Worm (Caenorhabditis elegans): ENCODE data around the gene R08F11.1.

R08F11.1 gene

ce11 chrV:3756887-3757286 lies 27.1 kb downstream of the R08F11.1 start, which contains the start of gene gid-7 (continued):
- TF ChIP-seq ceh-82 (tag; optimal IDR thresholded peaks at IDR 0.05) (no peak), mxl-3 (GFP tag; optimal IDR thresholded peaks at IDR 0.05) (no peak), ces-1 (GFP tag; optimal IDR thresholded peaks at IDR 0.05) (no peak), egl-43 (GFP tag; IDR thresholded peaks at IDR 0.05) (peak; percentile 28; the same call in 1 of the 2 replicates), hlh-11 (tag; optimal IDR thresholded peaks at IDR 0.05) (peak; percentile 67), nhr-28 (tag; optimal IDR thresholded peaks at IDR 0.05) (peak; percentile 20), egl-27 (tag; optimal IDR thresholded peaks at IDR 0.05) (no peak), madf-9 (GFP tag; conservative IDR thresholded peaks at IDR 0.05) (no peak), dmd-8 (GFP tag; IDR thresholded peaks at IDR 0.05) (no peak), T26A8.4 (GFP tag; IDR thresholded peaks at IDR 0.05) (no peak)

- TF ChIP-seq dmd-8 (GFP tag; IDR thresholded peaks at IDR 0.05), result no peak
- TF ChIP-seq fkh-10 (GFP tag; optimal IDR thresholded peaks at IDR 0.05), result no peak
- no peak for TF ChIP-seq tag-97 (GFP tag; IDR thresholded peaks at IDR 0.05)
- no peak for TF ChIP-seq tra-1 (GFP tag; IDR thresholded peaks at IDR 0.05)
- peak; percentile 28 for TF ChIP-seq aha-1 (tag)
- no peak for TF ChIP-seq rbr-2 (tag; optimal IDR thresholded peaks at IDR 0.05)
- no peak for TF ChIP-seq hlh-30 (tag; optimal IDR thresholded peaks at IDR 0.05; ENCODE audit: insufficient read depth)
- no peak for TF ChIP-seq lin-38 (GFP tag; IDR thresholded peaks at IDR 0.05)
- TF ChIP-seq aly-2 (tag; optimal IDR thresholded peaks at IDR 0.05), result no peak
- peak; percentile 91 for TF ChIP-seq set-16 (GFP tag; IDR thresholded peaks at IDR 0.05)
- no peak for TF ChIP-seq duxl-1 (tag; optimal IDR thresholded peaks at IDR 0.05; ENCODE audit: poor library complexity)
- no peak for TF ChIP-seq pha-4 (GFP tag; IDR thresholded peaks at IDR 0.05)
- no peak for TF ChIP-seq pha-4 (tag; optimal IDR thresholded peaks at IDR 0.05)
- no peak for TF ChIP-seq zag-1 (tag; optimal IDR thresholded peaks at IDR 0.05)
- TF ChIP-seq egl-43 (GFP tag; IDR thresholded peaks at IDR 0.05), result peak; percentile 38; the same call in 1 of the 2 replicates
- TF ChIP-seq hlh-11 (tag; optimal IDR thresholded peaks at IDR 0.05), result no peak
- TF ChIP-seq nhr-77 (tag; optimal IDR thresholded peaks at IDR 0.05), result no peak
- TF ChIP-seq Y48G9A.11 (GFP tag; IDR thresholded peaks at IDR 0.05), result no peak
- TF ChIP-seq mxl-2 (GFP tag; conservative IDR thresholded peaks at IDR 0.05), result no peak
- TF ChIP-seq fos-1 (tag; optimal IDR thresholded peaks at IDR 0.05), result no peak
- TF ChIP-seq ceh-32 (tag; optimal IDR thresholded peaks at IDR 0.05; ENCODE audit: poor library complexity), result no peak
- TF ChIP-seq daf-12 (tag; optimal IDR thresholded peaks at IDR 0.05), result no peak
- TF ChIP-seq F37D6.2 (tag; optimal IDR thresholded peaks at IDR 0.05), result no peak
- no peak for TF ChIP-seq T26A8.4 (GFP tag; IDR thresholded peaks at IDR 0.05)
- TF ChIP-seq hif-1 (tag; optimal IDR thresholded peaks at IDR 0.05), result no peak
- TF ChIP-seq nhr-42 (GFP tag; IDR thresholded peaks at IDR 0.05), result no peak
Measured at ce11 chrV:3750328-3750727, 33.7 kb downstream of the R08F11.1 start.

ce11 chrV:3743172-3743626 lies 40.8 kb downstream of the R08F11.1 start, which contains the start of gene mtm-9:
TSS of gene mtm-9 (plus strand) at chrV:3743576.
- peak; percentile 56 for TF ChIP-seq aha-1 (tag)
- no peak for TF ChIP-seq dmd-9 (GFP tag; IDR thresholded peaks at IDR 0.05)
- TF ChIP-seq unc-39 (tag; optimal IDR thresholded peaks at IDR 0.05), result no peak
- TF ChIP-seq skn-1 (tag; optimal IDR thresholded peaks at IDR 0.05), result no peak
- TF ChIP-seq unc-130 (GFP tag; optimal IDR thresholded peaks at IDR 0.05), result no peak
- TF ChIP-seq cey-2 (tag; optimal IDR thresholded peaks at IDR 0.05; ENCODE audit: borderline replicate concordance, insufficient read depth), result no peak
- TF ChIP-seq lsy-2 (tag; optimal IDR thresholded peaks at IDR 0.05), result peak in 1 of 2 experiments; percentile 60
- peak; percentile 93 for TF ChIP-seq dpl-1 (GFP tag; optimal IDR thresholded peaks at IDR 0.05)
- no peak for TF ChIP-seq T20F7.1 (GFP tag; optimal IDR thresholded peaks at IDR 0.05)
- TF ChIP-seq madf-9 (GFP tag; conservative IDR thresholded peaks at IDR 0.05), result no peak
- no peak for TF ChIP-seq nhr-111 (GFP tag; optimal IDR thresholded peaks at IDR 0.05)
- peak; percentile 70 for TF ChIP-seq R02D3.7 (tag; optimal IDR thresholded peaks at IDR 0.05)
- TF ChIP-seq nhr-48 (tag; optimal IDR thresholded peaks at IDR 0.05), result no peak
- TF ChIP-seq madf-5 (GFP tag; IDR thresholded peaks at IDR 0.05), result no peak
- TF ChIP-seq F44E2.7 (GFP tag; IDR thresholded peaks at IDR 0.05), result no peak
- TF ChIP-seq nhr-28 (tag; optimal IDR thresholded peaks at IDR 0.05), result no peak
- no peak for TF ChIP-seq tag-97 (GFP tag; IDR thresholded peaks at IDR 0.05)
- TF ChIP-seq mxl-2 (GFP tag; conservative IDR thresholded peaks at IDR 0.05), result no peak
- TF ChIP-seq aly-2 (tag; optimal IDR thresholded peaks at IDR 0.05), result no peak
- TF ChIP-seq tra-1 (GFP tag; IDR thresholded peaks at IDR 0.05), result no peak
- no peak for TF ChIP-seq F37D6.2 (tag; optimal IDR thresholded peaks at IDR 0.05)
- TF ChIP-seq snpc-1.2 (GFP tag; IDR thresholded peaks at IDR 0.05), result no peak
- TF ChIP-seq mes-2 (tag; optimal IDR thresholded peaks at IDR 0.05; ENCODE audit: poor library complexity, severe bottlenecking), result peak; percentile 41
- no peak for TF ChIP-seq daf-12 (tag; optimal IDR thresholded peaks at IDR 0.05)
- no peak for TF ChIP-seq rbr-2 (tag; optimal IDR thresholded peaks at IDR 0.05)
- TF ChIP-seq fos-1 (tag; optimal IDR thresholded peaks at IDR 0.05), result no peak

All from whole organism, L4 larva.